Fruit fly (Drosophila melanogaster) whole organism: ENCODE data around the gene beat-VII.

Experiments
- CG8478 ChIP-seq: fragments of >200 bp; optimal IDR thresholded peaks from 2 replicates; lab custom pipeline; 2018; ENCODE audit warnings: inconsistent platforms
- pan ChIP-seq: fragments of >200 bp; optimal IDR thresholded peaks from 2 replicates; lab custom pipeline; 2017

DNA sequence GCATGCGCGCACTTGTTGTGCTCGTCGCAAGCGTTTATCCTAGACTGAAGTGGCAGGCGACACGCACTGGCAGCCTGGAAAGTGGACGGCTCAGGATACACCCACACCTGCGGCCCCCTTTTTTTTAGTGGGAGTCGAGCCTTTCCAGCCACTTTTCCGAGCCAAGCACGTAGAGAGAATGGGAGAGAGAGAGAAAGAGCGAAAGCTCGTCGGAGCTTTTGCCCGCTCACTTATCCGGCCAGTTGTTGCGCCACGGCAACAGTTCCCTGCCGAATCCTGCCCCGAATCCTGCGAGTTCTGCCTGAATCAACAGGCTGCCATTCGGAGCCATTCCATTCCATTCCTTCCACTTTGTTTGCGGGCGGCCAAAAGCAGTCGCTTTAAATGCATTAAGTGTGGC lies at the start of gene beat-VII:
- no peak for TF ChIP-seq pan (lab: Kevin White, UChicago)
- TF ChIP-seq CG8478: no peak
